Worm (Caenorhabditis elegans): ENCODE measurements around the gene mdt-22.
A peak's percentile ranks its signal among the peaks of the same experiment; 100 is the strongest.

mdt-22 gene

DNA sequence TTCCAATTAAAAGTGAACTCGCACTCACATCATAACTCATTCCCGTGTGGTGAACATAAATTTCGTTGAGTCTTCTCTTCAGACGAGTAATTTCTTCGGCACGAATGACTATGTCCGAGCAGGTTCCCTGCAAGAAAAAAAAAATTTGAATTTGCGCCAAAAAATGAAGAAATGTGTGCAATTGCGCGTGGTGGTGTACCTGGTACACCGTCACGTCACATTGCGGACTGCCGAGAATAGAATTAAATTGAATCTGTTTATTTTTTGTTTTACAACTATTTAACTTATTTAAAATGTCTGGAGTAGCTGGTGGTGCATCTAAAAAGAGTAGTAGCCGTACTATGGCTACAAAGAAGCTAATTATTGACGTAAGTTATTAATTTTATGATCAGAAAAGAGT lies at the start of gene mdt-22 (continued):
- TF ChIP-seq attf-5 (GFP tag; optimal IDR thresholded peaks at IDR 0.05) (peak; percentile 64), efl-1 (GFP tag; optimal IDR thresholded peaks at IDR 0.05) (peak; percentile 81), Y56A3A.18 (GFP tag; IDR thresholded peaks at IDR 0.05) (0 out of 2 replicates have a peak, but pooled peaks have one; percentile 7), lir-1 (GFP tag; conservative IDR thresholded peaks at IDR 0.05) (peak; percentile 60; the same call in 1 of the 2 replicates), F57C9.4 (tag; optimal IDR thresholded peaks at IDR 0.05) (no peak), attf-6 (GFP tag; IDR thresholded peaks at IDR 0.05) (peak; percentile 39; the same call in 1 of the 2 replicates), sdz-38 (tag; optimal IDR thresholded peaks at IDR 0.05) (no peak), aptf-3 (GFP tag; IDR thresholded peaks at IDR 0.05) (no peak), F10E7.11 (tag; optimal IDR thresholded peaks at IDR 0.05) (no peak), atf-7 (tag; optimal IDR thresholded peaks at IDR 0.05) (no peak), unc-62 (GFP tag; optimal IDR thresholded peaks at IDR 0.05) (no peak), snpc-4 (GFP tag; optimal IDR thresholded peaks at IDR 0.05) (peak; percentile 19), snpc-4 (tag; optimal IDR thresholded peaks at IDR 0.05) (peak; percentile 42 to 70 (median 62)), F22D6.2 (tag; optimal IDR thresholded peaks at IDR 0.05) (no peak), egl-44 (GFP tag; IDR thresholded peaks at IDR 0.05) (no peak), hrde-1 (tag; optimal IDR thresholded peaks at IDR 0.05; ENCODE audit: borderline replicate concordance) (no peak), tbx-9 (tag; optimal IDR thresholded peaks at IDR 0.05; ENCODE audit: borderline replicate concordance) (no peak), mel-28 (tag; optimal IDR thresholded peaks at IDR 0.05; ENCODE audit: borderline replicate concordance) (no peak)

DNA sequence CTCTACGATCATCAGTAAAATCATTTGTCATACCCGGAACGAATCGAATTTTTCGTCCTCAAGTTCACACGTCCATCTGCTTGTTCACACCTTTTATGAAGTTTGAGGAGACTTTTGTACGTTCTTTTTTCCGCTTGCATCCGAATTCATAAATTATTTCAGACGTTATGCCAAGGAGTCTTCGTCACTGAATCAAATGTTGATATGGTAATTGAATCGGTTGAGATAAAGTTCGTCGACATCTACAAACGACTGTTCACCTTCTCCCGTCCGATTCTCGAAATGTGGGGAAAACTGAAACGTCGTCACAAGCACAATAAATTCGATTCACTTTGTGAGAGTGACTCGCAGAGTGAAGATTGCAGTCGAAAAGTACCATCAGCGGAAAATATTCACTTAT lies 49.0 kb upstream of the mdt-22 start:
- TF ChIP-seq unc-62 (GFP tag; optimal IDR thresholded peaks at IDR 0.05) (no peak), pha-4 (tag; optimal IDR thresholded peaks at IDR 0.05) (no peak), B0261.1 (tag; optimal IDR thresholded peaks at IDR 0.05) (no peak), lsy-27 (tag; optimal IDR thresholded peaks at IDR 0.05; ENCODE audit: borderline replicate concordance, insufficient read depth) (no peak)

DNA sequence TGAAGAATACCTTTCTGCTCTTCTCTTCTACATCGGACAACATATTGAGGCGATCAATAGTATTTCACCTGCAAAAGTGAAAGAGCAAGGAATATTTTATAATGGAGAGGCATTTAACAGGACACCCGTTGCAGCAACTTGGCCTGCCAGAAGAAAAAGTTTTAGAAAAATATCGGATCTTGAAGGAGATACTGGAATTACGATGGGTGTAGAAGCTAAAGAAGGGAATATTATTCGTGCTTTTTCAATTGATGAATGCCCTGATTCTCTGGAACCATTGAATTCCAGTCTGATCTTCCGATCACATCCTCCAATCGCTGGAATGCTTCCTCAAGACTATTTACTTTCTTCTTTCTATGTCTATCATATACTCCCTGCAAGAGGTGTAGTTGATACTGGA lies 39.8 kb upstream of the mdt-22 start:
- no peak for TF ChIP-seq ceh-27 (GFP tag; optimal IDR thresholded peaks at IDR 0.05)
- no peak for TF ChIP-seq Y79H2A.3 (GFP tag; conservative IDR thresholded peaks at IDR 0.05)
- TF ChIP-seq T26A5.8 (tag; optimal IDR thresholded peaks at IDR 0.05), result no peak
- TF ChIP-seq pha-4 (tag; optimal IDR thresholded peaks at IDR 0.05), result no peak
- TF ChIP-seq madf-3 (GFP tag; IDR thresholded peaks at IDR 0.05), result no peak
- no peak for TF ChIP-seq gei-17 (GFP tag; optimal IDR thresholded peaks at IDR 0.05)
- TF ChIP-seq dpl-1 (GFP tag; optimal IDR thresholded peaks at IDR 0.05), result no peak
- TF ChIP-seq athp-1 (tag; optimal IDR thresholded peaks at IDR 0.05), result no peak

DNA sequence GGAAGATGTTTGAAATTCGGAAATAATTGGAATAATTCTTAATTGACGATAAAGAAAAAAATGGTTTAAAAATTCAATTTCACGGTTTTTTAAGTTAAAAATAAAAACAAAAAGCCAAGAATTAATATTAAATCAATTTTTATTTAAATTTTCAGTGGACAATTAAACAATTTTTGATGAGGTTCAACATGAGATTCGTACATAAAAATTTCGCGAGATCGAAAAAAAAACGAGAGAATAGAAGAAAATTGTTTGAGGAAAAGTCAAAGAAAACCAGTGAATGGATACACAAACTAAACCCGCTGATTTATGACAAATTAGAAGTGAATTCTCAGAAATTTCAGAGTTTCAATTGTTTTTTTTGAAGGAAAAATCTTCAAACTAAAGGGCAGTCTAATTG lies 31.0 kb upstream of the mdt-22 start, which contains the start of gene F54B3.2:
TSS of gene F54B3.2 (minus strand) at position 101 of the 400 bp plus-strand sequence.
- TF ChIP-seq ekl-4 (GFP tag; IDR thresholded peaks at IDR 0.05), result no peak

DNA sequence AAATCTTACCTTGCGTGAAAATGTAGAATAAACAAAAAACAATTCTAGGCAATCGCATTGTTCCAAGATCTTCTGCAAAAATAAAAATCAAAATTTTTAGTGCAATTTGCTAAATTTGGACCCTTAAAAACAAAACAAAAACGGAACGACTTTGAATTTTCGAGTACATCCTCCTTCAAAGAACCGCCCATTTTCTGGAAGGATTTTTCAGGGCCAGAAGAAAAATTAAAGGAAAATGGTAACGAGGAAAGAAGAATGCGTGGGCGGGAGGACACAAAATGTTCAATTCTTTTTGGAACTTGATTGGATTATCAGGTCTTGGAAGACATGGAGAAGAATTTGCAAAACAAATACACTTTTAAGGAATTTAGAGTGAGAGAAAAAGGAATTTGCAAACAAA lies 29.9 kb upstream of the mdt-22 start, which contains the start of gene F54B3.4:
TSS of gene F54B3.4 (minus strand) at position 101 of the 400 bp plus-strand sequence.
- TF ChIP-seq ztf-25 (GFP tag; IDR thresholded peaks at IDR 0.05) (no peak), D2030.7 (GFP tag; IDR thresholded peaks at IDR 0.05) (no peak), F57C9.4 (tag; optimal IDR thresholded peaks at IDR 0.05) (no peak), snpc-1.1 (tag; optimal IDR thresholded peaks at IDR 0.05; ENCODE audit: insufficient read depth) (no peak), hsf-1 (GFP tag; IDR thresholded peaks at IDR 0.05) (no peak), Y67H2A.10 (GFP tag; conservative IDR thresholded peaks at IDR 0.05) (no peak), lag-1 (GFP tag; IDR thresholded peaks at IDR 0.05) (no peak), lin-40 (tag; optimal IDR thresholded peaks at IDR 0.05) (no peak), efl-1 (GFP tag; optimal IDR thresholded peaks at IDR 0.05) (no peak)
